Fruit fly (Drosophila melanogaster) whole organism, embryonic: ENCODE measurements around the gene syd.
A peak's percentile ranks its signal among the peaks of the same experiment; 100 is the strongest.

Experiments
- CG11093 ChIP-seq: fragments of 200-800 bp; sonication (Bioruptor generic); IDR thresholded peaks from 3 replicates; pipeline ENCODE4 v1.3.6; 2022; ENCODE audit warnings: missing biosample characterization, missing genetic modification characterization
- CG12769 ChIP-seq: fragments of 200-800 bp; sonication (Bioruptor generic); optimal IDR thresholded peaks from 2 replicates; lab custom pipeline; 2019; ENCODE audit warnings: missing biosample characterization, mild to moderate bottlenecking, missing genetic modification characterization, moderate library complexity
- CG15696 ChIP-seq: fragments of 200-800 bp; sonication (Bioruptor generic); optimal IDR thresholded peaks from 2 replicates; lab custom pipeline; 2019; ENCODE audit warnings: missing biosample characterization, mild to moderate bottlenecking, missing genetic modification characterization, moderate library complexity
- CG18619 ChIP-seq: fragments of 200-800 bp; sonication (Bioruptor generic); optimal IDR thresholded peaks from 3 replicates; lab custom pipeline; 2017; ENCODE audit warnings: missing biosample characterization, mild to moderate bottlenecking, missing genetic modification characterization
- CG2202 ChIP-seq: fragments of 200-800 bp; sonication (Bioruptor generic); optimal IDR thresholded peaks from 2 replicates; lab custom pipeline; 2018; ENCODE audit warnings: missing biosample characterization, mild to moderate bottlenecking, missing genetic modification characterization
- CG2889 ChIP-seq: fragments of 200-800 bp; sonication (Bioruptor generic); IDR thresholded peaks from 3 replicates; pipeline ENCODE4 v1.3.6; 2022; ENCODE audit warnings: missing biosample characterization, missing genetic modification characterization
- CG32772 ChIP-seq: fragments of 200-800 bp; sonication (Bioruptor generic); IDR thresholded peaks from 2 replicates; pipeline ENCODE4 v1.3.6; 2022; ENCODE audit warnings: missing biosample characterization, missing genetic modification characterization
- CG3838 ChIP-seq: fragments of 200-800 bp; sonication (Bioruptor generic); optimal IDR thresholded peaks from 3 replicates; lab custom pipeline; 2016; ENCODE audit warnings: missing biosample characterization, missing genetic modification characterization
- CG43689 ChIP-seq: fragments of 200-800 bp; sonication (Bioruptor generic); IDR thresholded peaks from 2 replicates; pipeline ENCODE4 v1.3.6; 2022; ENCODE audit warnings: missing biosample characterization, missing genetic modification characterization
- CG6272 ChIP-seq: fragments of 200-800 bp; sonication (Bioruptor generic); IDR thresholded peaks from 2 replicates; pipeline ENCODE4 v1.3.6; 2022; ENCODE audit warnings: missing biosample characterization, missing genetic modification characterization
- CG6791 ChIP-seq: fragments of 200-800 bp; sonication (Bioruptor generic); IDR thresholded peaks from 3 replicates; pipeline ENCODE4 v1.3.6; 2022; ENCODE audit warnings: missing biosample characterization, missing genetic modification characterization; ENCODE audit not compliant: partially characterized antibody
- CG7928 ChIP-seq: fragments of 200-800 bp; sonication (Bioruptor generic); optimal IDR thresholded peaks from 2 replicates; lab custom pipeline; 2017; ENCODE audit warnings: missing biosample characterization, mild to moderate bottlenecking, missing genetic modification characterization
- CG9609 ChIP-seq: fragments of 200-800 bp; sonication (Bioruptor generic); optimal IDR thresholded peaks from 3 replicates; lab custom pipeline; 2016; ENCODE audit warnings: missing biosample characterization, missing genetic modification characterization
- CG9727 ChIP-seq: fragments of 200-800 bp; sonication (Bioruptor generic); optimal IDR thresholded peaks from 3 replicates; lab custom pipeline; 2017; ENCODE audit warnings: missing biosample characterization, mild to moderate bottlenecking, missing genetic modification characterization
- CG9817 ChIP-seq: fragments of 200-800 bp; sonication (Bioruptor generic); optimal IDR thresholded peaks from 2 replicates; lab custom pipeline; 2018; ENCODE audit warnings: missing biosample characterization, mild to moderate bottlenecking, missing genetic modification characterization, moderate library complexity
- Chrac-16 ChIP-seq: fragments of 200-800 bp; sonication (Bioruptor generic); optimal IDR thresholded peaks from 3 replicates; lab custom pipeline; 2016; ENCODE audit warnings: missing biosample characterization, missing genetic modification characterization
- CkIIα-i1 ChIP-seq: fragments of 200-800 bp; sonication (Bioruptor generic); IDR thresholded peaks from 2 replicates; pipeline ENCODE4 v1.3.6; 2022; ENCODE audit warnings: missing biosample characterization, missing genetic modification characterization
- HHEX ChIP-seq: fragments of 200-800 bp; sonication (Bioruptor generic); optimal IDR thresholded peaks from 3 replicates; lab custom pipeline; 2017; ENCODE audit warnings: missing biosample characterization, mild to moderate bottlenecking, missing genetic modification characterization, missing genetic modification reagents
- HLHmδ ChIP-seq: fragments of 200-800 bp; sonication (Bioruptor generic); optimal IDR thresholded peaks from 2 replicates; lab custom pipeline; 2018; ENCODE audit warnings: missing biosample characterization, mild to moderate bottlenecking, missing genetic modification characterization, moderate library complexity
- Hey ChIP-seq: fragments of 200-800 bp; sonication (Bioruptor generic); optimal IDR thresholded peaks from 3 replicates; lab custom pipeline; 2018; ENCODE audit warnings: missing biosample characterization, mild to moderate bottlenecking, missing genetic modification characterization
- HmgZ ChIP-seq: fragments of 200-800 bp; sonication (Bioruptor generic); optimal IDR thresholded peaks from 2 replicates; lab custom pipeline; 2018; ENCODE audit warnings: missing biosample characterization, mild to moderate bottlenecking, missing genetic modification characterization
- Hr78 ChIP-seq, 2 experiments: fragments of 200-800 bp in 1 of 2; fragments of >200 bp in 1 of 2; sonication (Bioruptor generic) in 1 of 2; optimal IDR thresholded peaks; 2 replicates each; lab custom pipeline; 2017 to 2019; ENCODE audit warnings: missing biosample characterization in 2 of 2, missing genetic modification characterization in 2 of 2, mild to moderate bottlenecking in 1 of 2, moderate library complexity in 1 of 2
- MESR4 ChIP-seq: fragments of 200-800 bp; sonication (Bioruptor generic); optimal IDR thresholded peaks from 2 replicates; lab custom pipeline; 2018; ENCODE audit warnings: missing biosample characterization, mild to moderate bottlenecking, missing genetic modification characterization, moderate library complexity
- Neu2 ChIP-seq: fragments of 200-800 bp; sonication (Bioruptor generic); optimal IDR thresholded peaks from 3 replicates; lab custom pipeline; 2016; ENCODE audit warnings: missing biosample characterization, missing genetic modification characterization, borderline replicate concordance
- Oaz ChIP-seq: fragments of 200-800 bp; sonication (Bioruptor generic); IDR thresholded peaks from 2 replicates; pipeline ENCODE4 v1.3.6; 2022; ENCODE audit warnings: missing biosample characterization, missing genetic modification characterization
- Ravus ChIP-seq: fragments of 200-800 bp; sonication (Bioruptor generic); IDR thresholded peaks from 2 replicates; pipeline ENCODE4 v1.3.6; 2022; ENCODE audit warnings: missing biosample characterization, missing genetic modification characterization
- Trl ChIP-seq, 3 experiments: fragments of >200 bp in 2 of 3; fragments of 200-800 bp in 1 of 3; sonication (Bioruptor generic) in 1 of 3; optimal IDR thresholded peaks; 2 replicates in 1 of 3; 3 replicates in 2 of 3; lab custom pipeline; 2016 to 2017; ENCODE audit warnings: missing biosample characterization in 1 of 3, missing genetic modification characterization in 1 of 3
- ac ChIP-seq: fragments of 200-800 bp; sonication (Bioruptor generic); optimal IDR thresholded peaks from 3 replicates; lab custom pipeline; 2017; ENCODE audit warnings: missing biosample characterization, mild to moderate bottlenecking, missing genetic modification characterization
- ash1 ChIP-seq: fragments of 200-800 bp; sonication (Bioruptor generic); optimal IDR thresholded peaks from 2 replicates; lab custom pipeline; 2018; ENCODE audit warnings: missing biosample characterization, mild to moderate bottlenecking, missing genetic modification characterization
- ato ChIP-seq: fragments of 200-800 bp; sonication (Bioruptor generic); IDR thresholded peaks from 2 replicates; pipeline ENCODE4 v1.3.6; 2022; ENCODE audit warnings: missing biosample characterization, missing genetic modification characterization; ENCODE audit not compliant: partially characterized antibody
- bsh ChIP-seq, 2 experiments: fragments of 200-800 bp; sonication (Bioruptor generic); optimal IDR thresholded peaks; 2 replicates each; lab custom pipeline; 2017 to 2018; ENCODE audit warnings: mild to moderate bottlenecking in 2 of 2, missing biosample characterization in 2 of 2, missing genetic modification characterization in 2 of 2, moderate library complexity in 1 of 2
- caup ChIP-seq: fragments of 200-800 bp; sonication (Bioruptor generic); optimal IDR thresholded peaks from 3 replicates; lab custom pipeline; 2017; ENCODE audit warnings: missing biosample characterization, mild to moderate bottlenecking, missing genetic modification characterization, moderate library complexity; ENCODE audit not compliant: severe bottlenecking
- chif ChIP-seq, 2 experiments: fragments of 200-800 bp; sonication (Bioruptor generic); optimal IDR thresholded peaks; 3 replicates each; lab custom pipeline; 2016; ENCODE audit warnings: missing biosample characterization in 2 of 2, missing genetic modification characterization in 2 of 2
- chinmo ChIP-seq: fragments of 200-800 bp; sonication (Bioruptor generic); IDR thresholded peaks from 4 replicates; pipeline ENCODE4 v1.3.6; 2022; ENCODE audit warnings: missing biosample characterization, missing genetic modification characterization; ENCODE audit not compliant: partially characterized antibody
- dati ChIP-seq: fragments of 200-800 bp; sonication (Bioruptor generic); IDR thresholded peaks from 2 replicates; pipeline ENCODE4 v1.3.6; 2022; ENCODE audit warnings: missing biosample characterization, missing genetic modification characterization
- gce ChIP-seq: fragments of 200-800 bp; sonication (Bioruptor generic); IDR thresholded peaks from 3 replicates; pipeline ENCODE4 v1.3.6; 2022; ENCODE audit warnings: missing biosample characterization, missing genetic modification characterization
- grau ChIP-seq: fragments of 200-800 bp; optimal IDR thresholded peaks from 3 replicates; lab custom pipeline; 2019; ENCODE audit warnings: missing biosample characterization, mild to moderate bottlenecking, missing genetic modification characterization, moderate library complexity
- jigr1 ChIP-seq: fragments of 200-800 bp; sonication (Bioruptor generic); IDR thresholded peaks from 3 replicates; pipeline ENCODE4 v1.3.6; 2022; ENCODE audit warnings: missing biosample characterization, missing genetic modification characterization
- kay ChIP-seq: fragments of 200-800 bp; sonication (Bioruptor generic); optimal IDR thresholded peaks from 2 replicates; lab custom pipeline; 2016; ENCODE audit warnings: missing biosample characterization, missing genetic modification characterization
- klu ChIP-seq: fragments of 200-800 bp; sonication (Bioruptor generic); IDR thresholded peaks from 2 replicates; pipeline ENCODE4 v1.3.6; 2022; ENCODE audit warnings: missing biosample characterization, missing genetic modification characterization
- onecut ChIP-seq: fragments of 200-800 bp; sonication (Bioruptor generic); IDR thresholded peaks from 2 replicates; pipeline ENCODE4 v1.3.6; 2022; ENCODE audit warnings: missing biosample characterization, missing genetic modification characterization
- prd ChIP-seq, 3 experiments: fragments of >200 bp in 2 of 3; fragments of 200-800 bp in 1 of 3; sonication (Bioruptor generic) in 1 of 3; optimal IDR thresholded peaks in 2 of 3; IDR thresholded peaks in 1 of 3; 2 replicates in 2 of 3; 3 replicates in 1 of 3; pipeline versions ENCODE4 v1.3.6 to Lab custom; 2017 to 2022; ENCODE audit warnings: missing biosample characterization in 1 of 3, missing genetic modification characterization in 1 of 3
- ro ChIP-seq: fragments of 200-800 bp; sonication (Bioruptor generic); IDR thresholded peaks from 2 replicates; pipeline ENCODE4 v1.3.6; 2022; ENCODE audit warnings: missing biosample characterization, missing genetic modification characterization
- row ChIP-seq: fragments of 200-800 bp; sonication (Bioruptor generic); IDR thresholded peaks from 3 replicates; pipeline ENCODE4 v1.3.6; 2022; ENCODE audit warnings: missing biosample characterization, missing genetic modification characterization
- sim ChIP-seq: fragments of 200-800 bp; sonication (Bioruptor generic); IDR thresholded peaks from 2 replicates; pipeline ENCODE4 v1.3.6; 2022; ENCODE audit warnings: missing biosample characterization, missing genetic modification characterization
- tna ChIP-seq: fragments of 200-800 bp; sonication (Bioruptor generic); IDR thresholded peaks from 2 replicates; pipeline ENCODE4 v1.3.6; 2022; ENCODE audit warnings: missing biosample characterization, missing genetic modification characterization; ENCODE audit not compliant: partially characterized antibody
- toy ChIP-seq: fragments of 200-800 bp; sonication (Bioruptor generic); IDR thresholded peaks from 2 replicates; pipeline ENCODE4 v1.3.6; 2022; ENCODE audit warnings: missing biosample characterization, missing genetic modification characterization
- vfl ChIP-seq: fragments of 200-800 bp; sonication (Bioruptor generic); optimal IDR thresholded peaks from 2 replicates; lab custom pipeline; 2016; ENCODE audit warnings: missing biosample characterization, missing genetic modification characterization
- vvl ChIP-seq: fragments of 200-800 bp; sonication (Bioruptor generic); IDR thresholded peaks from 2 replicates; pipeline ENCODE4 v1.3.6; 2022; ENCODE audit warnings: missing biosample characterization, missing genetic modification characterization

The syd gene

dm6 chr3L:7869715-7870387 lies 66.1 kb downstream of the syd start (continued):
- no peak for TF ChIP-seq tna
- TF ChIP-seq toy (GFP tag; lab: Robert Waterston, UW): no peak
- peak; percentile 45 for TF ChIP-seq CG9727
- no peak for TF ChIP-seq dati
- no peak for TF ChIP-seq CG2202 (tag; lab: Kevin White, UChicago)
- no peak for TF ChIP-seq vfl (GFP tag; lab: Kevin White, UChicago)
- peak; percentile 8 for TF ChIP-seq CG9817 (tag; lab: Kevin White, UChicago)
- TF ChIP-seq gce (GFP tag; lab: Robert Waterston, UW): no peak
- no peak for TF ChIP-seq CG15696 (tag; lab: Kevin White, UChicago)
- no peak for TF ChIP-seq HLHmδ (GFP tag; lab: Kevin White, UChicago)
- no peak for TF ChIP-seq CG9609 (GFP tag; lab: Kevin White, UChicago)
- peak; percentile 61 to 78 for TF ChIP-seq bsh (GFP tag; optimal IDR thresholded peaks at IDR 0.05; lab: Kevin White, UChicago)
- TF ChIP-seq CG7928: no peak
- peak; percentile 43; the same call in 1 of the 2 replicates for TF ChIP-seq CG32772 (GFP tag; lab: Robert Waterston, UW)
- no peak for TF ChIP-seq HmgZ (tag; lab: Kevin White, UChicago)
- no peak for TF ChIP-seq MESR4
- TF ChIP-seq HHEX (GFP tag; lab: Kevin White, UChicago): no peak
- peak; percentile 17 for TF ChIP-seq Chrac-16
- TF ChIP-seq klu (GFP tag; lab: Robert Waterston, UW): no peak
- no peak for TF ChIP-seq Hey (tag; lab: Kevin White, UChicago)
- no peak for TF ChIP-seq CG11093 (GFP tag; lab: Robert Waterston, UW)
- no peak for TF ChIP-seq ato (GFP tag; lab: Robert Waterston, UW)
- no peak for TF ChIP-seq CG2889 (GFP tag; lab: Robert Waterston, UW)
- TF ChIP-seq CG12769 (tag; lab: Kevin White, UChicago): no peak
- no peak for TF ChIP-seq CG43689 (GFP tag; lab: Robert Waterston, UW)
- TF ChIP-seq ro (GFP tag; lab: Robert Waterston, UW): no peak
- no peak for TF ChIP-seq sim (GFP tag; lab: Robert Waterston, UW)
- no peak for TF ChIP-seq ash1
- TF ChIP-seq onecut (GFP tag; lab: Robert Waterston, UW): no peak
- no peak for TF ChIP-seq prd (optimal IDR thresholded peaks at IDR 0.05; lab: Kevin White, UChicago)
- peak; percentile 58; the same call in 2 of the 3 replicates for TF ChIP-seq prd (GFP tag; IDR thresholded peaks at IDR 0.05; lab: Robert Waterston, UW)
- TF ChIP-seq chif (GFP tag; optimal IDR thresholded peaks at IDR 0.05; lab: Kevin White, UChicago): no peak
- no peak for TF ChIP-seq chinmo (GFP tag; lab: Robert Waterston, UW)
- no peak for TF ChIP-seq Ravus
- no peak for TF ChIP-seq CG6272 (GFP tag; lab: Robert Waterston, UW)
- TF ChIP-seq Hr78 (GFP tag; optimal IDR thresholded peaks at IDR 0.05; lab: Kevin White, UChicago): peak in 1 of 2 experiments; percentile 19
- TF ChIP-seq CG18619 (GFP tag; lab: Kevin White, UChicago): peak; percentile 17
- TF ChIP-seq jigr1 (GFP tag; lab: Robert Waterston, UW): peak; percentile 16; the same call in 1 of the 3 replicates
- peak; percentile 90 for TF ChIP-seq grau (tag; lab: Kevin White, UChicago)
- no peak for TF ChIP-seq CG6791 (GFP tag; lab: Robert Waterston, UW)
- no peak for TF ChIP-seq Trl (optimal IDR thresholded peaks at IDR 0.05; lab: Kevin White, UChicago)
- no peak for TF ChIP-seq Trl (GFP tag; optimal IDR thresholded peaks at IDR 0.05; lab: Kevin White, UChicago)
- TF ChIP-seq CG3838: no peak
- no peak for TF ChIP-seq caup (GFP tag; lab: Kevin White, UChicago)
- TF ChIP-seq ac: no peak
- no peak for TF ChIP-seq CkIIα-i1 (GFP tag; lab: Robert Waterston, UW)
- peak; percentile 69 for TF ChIP-seq vvl
- TF ChIP-seq kay (GFP tag; lab: Kevin White, UChicago): no peak
- TF ChIP-seq Neu2: no peak
- peak; percentile 63 for TF ChIP-seq row (GFP tag; lab: Robert Waterston, UW)
- TF ChIP-seq Oaz (GFP tag; lab: Robert Waterston, UW): no peak
